Fruit fly (Drosophila melanogaster) whole organism, embryonic: ENCODE measurements around the gene Hydr2.

Experiments
- Atf3 ChIP-seq: fragments of 200-800 bp; sonication (Bioruptor generic); optimal IDR thresholded peaks from 3 replicates; lab custom pipeline; 2016; ENCODE audit warnings: missing biosample characterization, missing genetic modification characterization
- CG10431 ChIP-seq: fragments of 200-800 bp; sonication (Bioruptor generic); optimal IDR thresholded peaks from 3 replicates; lab custom pipeline; 2018; ENCODE audit warnings: missing biosample characterization, mild to moderate bottlenecking, missing genetic modification characterization
- CG10979 ChIP-seq: fragments of 200-800 bp; sonication (Bioruptor generic); optimal IDR thresholded peaks from 2 replicates; lab custom pipeline; 2018; ENCODE audit warnings: missing biosample characterization, mild to moderate bottlenecking, missing genetic modification characterization, moderate library complexity
- CG12155 ChIP-seq: fragments of 200-800 bp; sonication (Bioruptor generic); optimal IDR thresholded peaks from 3 replicates; lab custom pipeline; 2016; ENCODE audit warnings: missing biosample characterization, missing genetic modification characterization
- CG12219 ChIP-seq: fragments of 200-800 bp; sonication (Bioruptor generic); optimal IDR thresholded peaks from 3 replicates; lab custom pipeline; 2018; ENCODE audit warnings: missing biosample characterization, mild to moderate bottlenecking, missing genetic modification characterization
- CG1233 ChIP-seq: fragments of 200-800 bp; sonication (Bioruptor generic); optimal IDR thresholded peaks from 4 replicates; lab custom pipeline; 2018; ENCODE audit warnings: missing biosample characterization, mild to moderate bottlenecking, missing genetic modification characterization
- CG12391 ChIP-seq: fragments of 200-800 bp; sonication (Bioruptor generic); optimal IDR thresholded peaks from 3 replicates; lab custom pipeline; 2018; ENCODE audit warnings: missing biosample characterization, mild to moderate bottlenecking, missing genetic modification characterization, moderate library complexity
- CG12769 ChIP-seq: fragments of 200-800 bp; sonication (Bioruptor generic); optimal IDR thresholded peaks from 2 replicates; lab custom pipeline; 2019; ENCODE audit warnings: missing biosample characterization, mild to moderate bottlenecking, missing genetic modification characterization, moderate library complexity
- CG14014 ChIP-seq: fragments of 200-800 bp; sonication (Bioruptor generic); IDR thresholded peaks from 2 replicates; pipeline ENCODE4 v1.3.6; 2022; ENCODE audit warnings: missing biosample characterization, missing genetic modification characterization
- CG14667 ChIP-seq: fragments of 200-800 bp; sonication (Bioruptor generic); IDR thresholded peaks from 2 replicates; pipeline ENCODE4 v1.3.6; 2022; ENCODE audit warnings: missing biosample characterization, missing genetic modification characterization
- CG14710 ChIP-seq: fragments of 200-800 bp; sonication (Bioruptor generic); optimal IDR thresholded peaks from 3 replicates; lab custom pipeline; 2019; ENCODE audit warnings: missing biosample characterization, mild to moderate bottlenecking, missing genetic modification characterization, moderate library complexity
- CG14860 ChIP-seq: fragments of 200-800 bp; sonication (Bioruptor generic); IDR thresholded peaks from 3 replicates; pipeline ENCODE4 v1.3.6; 2022; ENCODE audit warnings: missing biosample characterization, missing genetic modification characterization; ENCODE audit not compliant: partially characterized antibody
- CG18599 ChIP-seq: fragments of 200-800 bp; sonication (Bioruptor generic); optimal IDR thresholded peaks from 3 replicates; lab custom pipeline; 2017; ENCODE audit warnings: missing biosample characterization, missing genetic modification characterization, mild to moderate bottlenecking, moderate library complexity, missing genetic modification reagents
- CG30403 ChIP-seq: fragments of 200-800 bp; sonication (Bioruptor generic); optimal IDR thresholded peaks from 3 replicates; lab custom pipeline; 2016; ENCODE audit warnings: missing biosample characterization, missing genetic modification characterization
- CG4820 ChIP-seq: fragments of 200-800 bp; sonication (Bioruptor generic); optimal IDR thresholded peaks from 3 replicates; lab custom pipeline; 2016; ENCODE audit warnings: missing biosample characterization, missing genetic modification characterization
- CG5245 ChIP-seq: fragments of 200-800 bp; sonication (Bioruptor generic); optimal IDR thresholded peaks from 3 replicates; lab custom pipeline; 2016; ENCODE audit warnings: missing biosample characterization, missing genetic modification characterization
- CG7372 ChIP-seq: fragments of 200-800 bp; sonication (Bioruptor generic); IDR thresholded peaks from 2 replicates; pipeline ENCODE4 v1.3.6; 2022; ENCODE audit warnings: missing biosample characterization, missing genetic modification characterization
- CG7556 ChIP-seq: fragments of 200-800 bp; sonication (Bioruptor generic); optimal IDR thresholded peaks from 2 replicates; lab custom pipeline; 2017; ENCODE audit warnings: missing biosample characterization, mild to moderate bottlenecking, missing genetic modification characterization
- CG7987 ChIP-seq: fragments of 200-800 bp; sonication (Bioruptor generic); optimal IDR thresholded peaks from 2 replicates; lab custom pipeline; 2018; ENCODE audit warnings: missing biosample characterization, mild to moderate bottlenecking, missing genetic modification characterization, moderate library complexity
- CG8388 ChIP-seq: fragments of 200-800 bp; sonication (Bioruptor generic); optimal IDR thresholded peaks from 2 replicates; lab custom pipeline; 2019; ENCODE audit warnings: missing biosample characterization, mild to moderate bottlenecking, missing genetic modification characterization, moderate library complexity
- Dek ChIP-seq: fragments of 200-800 bp; sonication (Bioruptor generic); optimal IDR thresholded peaks from 3 replicates; lab custom pipeline; 2019; ENCODE audit warnings: missing biosample characterization, mild to moderate bottlenecking, missing genetic modification characterization, moderate library complexity
- Drgx ChIP-seq: fragments of 200-800 bp; sonication (Bioruptor generic); IDR thresholded peaks from 2 replicates; pipeline ENCODE4 v1.3.6; 2022; ENCODE audit warnings: missing biosample characterization, missing genetic modification characterization
- E2f1 ChIP-seq: fragments of 200-800 bp; sonication (Bioruptor generic); IDR thresholded peaks from 2 replicates; pipeline ENCODE4 v1.3.6; 2022; ENCODE audit warnings: missing biosample characterization, missing genetic modification characterization
- Fer1 ChIP-seq: fragments of 200-800 bp; sonication (Bioruptor generic); optimal IDR thresholded peaks from 2 replicates; lab custom pipeline; 2017; ENCODE audit warnings: missing biosample characterization, mild to moderate bottlenecking, missing genetic modification characterization
- Gsc ChIP-seq: fragments of 200-800 bp; sonication (Bioruptor generic); IDR thresholded peaks from 2 replicates; pipeline ENCODE4 v1.3.6; 2022; ENCODE audit warnings: missing biosample characterization, missing genetic modification characterization
- HLH54F ChIP-seq: fragments of 200-800 bp; sonication (Bioruptor generic); optimal IDR thresholded peaks from 3 replicates; lab custom pipeline; 2016; ENCODE audit warnings: missing biosample characterization, missing genetic modification characterization
- HmgD ChIP-seq: fragments of 200-800 bp; sonication (Bioruptor generic); optimal IDR thresholded peaks from 3 replicates; lab custom pipeline; 2016; ENCODE audit warnings: missing biosample characterization, missing genetic modification characterization
- Hr39 ChIP-seq: fragments of >200 bp; optimal IDR thresholded peaks from 2 replicates; lab custom pipeline; 2017
- Hr78 ChIP-seq, 2 experiments: fragments of 200-800 bp in 1 of 2; fragments of >200 bp in 1 of 2; sonication (Bioruptor generic) in 1 of 2; optimal IDR thresholded peaks; 2 replicates each; lab custom pipeline; 2017 to 2019; ENCODE audit warnings: missing biosample characterization in 2 of 2, missing genetic modification characterization in 2 of 2, mild to moderate bottlenecking in 1 of 2, moderate library complexity in 1 of 2
- MBD-R2 ChIP-seq: fragments of 200-800 bp; sonication (Bioruptor generic); IDR thresholded peaks from 2 replicates; pipeline ENCODE4 v1.3.6; 2022; ENCODE audit warnings: missing biosample characterization, missing genetic modification characterization
- Oaz ChIP-seq: fragments of 200-800 bp; sonication (Bioruptor generic); IDR thresholded peaks from 2 replicates; pipeline ENCODE4 v1.3.6; 2022; ENCODE audit warnings: missing biosample characterization, missing genetic modification characterization
- Six4 ChIP-seq: fragments of 200-800 bp; sonication (Bioruptor generic); optimal IDR thresholded peaks from 2 replicates; lab custom pipeline; 2016; ENCODE audit warnings: missing biosample characterization, missing genetic modification characterization
- Sry-β ChIP-seq: fragments of 200-800 bp; sonication (Bioruptor generic); optimal IDR thresholded peaks from 2 replicates; lab custom pipeline; 2018; ENCODE audit warnings: missing biosample characterization, mild to moderate bottlenecking, missing genetic modification characterization, moderate library complexity
- Tbp ChIP-seq: fragments of >200 bp; optimal IDR thresholded peaks from 2 replicates; lab custom pipeline; 2018; ENCODE audit warnings: missing biosample characterization, missing genetic modification characterization
- ab ChIP-seq: fragments of 200-800 bp; sonication (Bioruptor generic); optimal IDR thresholded peaks from 2 replicates; lab custom pipeline; 2016; ENCODE audit warnings: missing biosample characterization, missing genetic modification characterization
- ash1 ChIP-seq: fragments of 200-800 bp; sonication (Bioruptor generic); optimal IDR thresholded peaks from 2 replicates; lab custom pipeline; 2018; ENCODE audit warnings: missing biosample characterization, mild to moderate bottlenecking, missing genetic modification characterization
- fru ChIP-seq: fragments of >200 bp; optimal IDR thresholded peaks from 2 replicates; lab custom pipeline; 2017
- gsb ChIP-seq: fragments of 200-800 bp; sonication (Bioruptor generic); IDR thresholded peaks from 2 replicates; pipeline ENCODE4 v1.3.6; 2022; ENCODE audit warnings: missing biosample characterization, missing genetic modification characterization
- her ChIP-seq: fragments of 200-800 bp; sonication (Bioruptor generic); optimal IDR thresholded peaks from 2 replicates; lab custom pipeline; 2016; ENCODE audit warnings: missing biosample characterization, missing genetic modification characterization
- kay ChIP-seq: fragments of 200-800 bp; sonication (Bioruptor generic); optimal IDR thresholded peaks from 2 replicates; lab custom pipeline; 2016; ENCODE audit warnings: missing biosample characterization, missing genetic modification characterization
- knrl ChIP-seq: fragments of 200-800 bp; sonication (Bioruptor generic); IDR thresholded peaks from 3 replicates; pipeline ENCODE4 v1.3.6; 2022; ENCODE audit warnings: missing biosample characterization, missing genetic modification characterization; ENCODE audit not compliant: partially characterized antibody
- mam ChIP-seq: fragments of 200-800 bp; sonication (Bioruptor generic); optimal IDR thresholded peaks from 3 replicates; lab custom pipeline; 2016; ENCODE audit warnings: missing biosample characterization, missing genetic modification characterization
- nom ChIP-seq: fragments of 200-800 bp; sonication (Bioruptor generic); optimal IDR thresholded peaks from 2 replicates; lab custom pipeline; 2017; ENCODE audit warnings: missing biosample characterization, missing genetic modification characterization, mild to moderate bottlenecking, moderate library complexity, missing genetic modification reagents
- onecut ChIP-seq: fragments of 200-800 bp; sonication (Bioruptor generic); IDR thresholded peaks from 2 replicates; pipeline ENCODE4 v1.3.6; 2022; ENCODE audit warnings: missing biosample characterization, missing genetic modification characterization
- ro ChIP-seq: fragments of 200-800 bp; sonication (Bioruptor generic); IDR thresholded peaks from 2 replicates; pipeline ENCODE4 v1.3.6; 2022; ENCODE audit warnings: missing biosample characterization, missing genetic modification characterization
- tin ChIP-seq: fragments of 200-800 bp; sonication (Bioruptor generic); optimal IDR thresholded peaks from 3 replicates; lab custom pipeline; 2016; ENCODE audit warnings: missing biosample characterization, missing genetic modification characterization
- tll ChIP-seq, 2 experiments: fragments of 200-800 bp in 1 of 2; fragments of >200 bp in 1 of 2; sonication (Bioruptor generic) in 1 of 2; optimal IDR thresholded peaks; 2 replicates each; lab custom pipeline; 2017 to 2019; ENCODE audit warnings: missing biosample characterization in 2 of 2, missing genetic modification characterization in 2 of 2, mild to moderate bottlenecking in 1 of 2, moderate library complexity in 1 of 2
- tna ChIP-seq: fragments of 200-800 bp; sonication (Bioruptor generic); IDR thresholded peaks from 2 replicates; pipeline ENCODE4 v1.3.6; 2022; ENCODE audit warnings: missing biosample characterization, missing genetic modification characterization; ENCODE audit not compliant: partially characterized antibody
- wor ChIP-seq: fragments of 200-800 bp; sonication (Bioruptor generic); IDR thresholded peaks from 2 replicates; pipeline ENCODE4 v1.3.6; 2022; ENCODE audit warnings: missing biosample characterization, missing genetic modification characterization

Gene Hydr2

dm6 chr2L:3152696-3153613, 10.5 kb upstream of the Hydr2 start (continued):
- TF ChIP-seq CG30403 (GFP tag; lab: Kevin White, UChicago) (peak; percentile 94), CG14014 (GFP tag; lab: Robert Waterston, UW) (peak; percentile 80), tll (GFP tag; optimal IDR thresholded peaks at IDR 0.05; lab: Kevin White, UChicago) (no peak), HmgD (GFP tag; lab: Kevin White, UChicago) (peak; percentile 83), kay (GFP tag; lab: Kevin White, UChicago) (peak; percentile 93), CG12155 (GFP tag; lab: Kevin White, UChicago) (peak; percentile 82), MBD-R2 (GFP tag; lab: Robert Waterston, UW) (peak; percentile 68), onecut (GFP tag; lab: Robert Waterston, UW) (peak; percentile 85), CG10431 (GFP tag; lab: Kevin White, UChicago) (peak; percentile 89), E2f1 (GFP tag; lab: Robert Waterston, UW) (peak; percentile 86), gsb (GFP tag; lab: Robert Waterston, UW) (peak; percentile 53; the same call in 1 of the 2 replicates), Dek (tag; lab: Kevin White, UChicago) (peak; percentile 84), CG5245 (GFP tag; lab: Kevin White, UChicago) (peak; percentile 96), tna (GFP tag; lab: Robert Waterston, UW) (no peak), mam (peak; percentile 91), ab (peak; percentile 89), CG12219 (GFP tag; lab: Kevin White, UChicago) (peak; percentile 93), CG1233 (GFP tag; lab: Kevin White, UChicago) (peak; percentile 92), CG14710 (tag; lab: Kevin White, UChicago) (peak; percentile 93), CG7372 (peak; percentile 89), CG7556 (GFP tag; lab: Kevin White, UChicago) (peak; percentile 94), her (GFP tag; lab: Kevin White, UChicago) (peak; percentile 92), CG14667 (peak; percentile 91), Hr78 (GFP tag; optimal IDR thresholded peaks at IDR 0.05; lab: Kevin White, UChicago) (peak in 1 of 2 experiments; percentile 95), Gsc (GFP tag; lab: Robert Waterston, UW) (peak; percentile 89), Sry-β (GFP tag; lab: Kevin White, UChicago) (peak; percentile 62), CG10979 (tag; lab: Kevin White, UChicago) (peak; percentile 96), knrl (GFP tag; lab: Robert Waterston, UW) (no peak), CG12769 (tag; lab: Kevin White, UChicago) (peak; percentile 96), Drgx (peak; percentile 81), Tbp (GFP tag; lab: Kevin White, UChicago) (no peak), tin (GFP tag; lab: Kevin White, UChicago) (peak; percentile 96), CG14860 (no peak), Six4 (GFP tag; lab: Kevin White, UChicago) (peak; percentile 95), fru (lab: Kevin White, UChicago) (peak; percentile 53), CG8388 (GFP tag; lab: Kevin White, UChicago) (peak; percentile 95), ro (GFP tag; lab: Robert Waterston, UW) (peak; percentile 85), HLH54F (GFP tag; lab: Kevin White, UChicago) (peak; percentile 88), CG7987 (GFP tag; lab: Kevin White, UChicago) (peak; percentile 87), Hr39 (lab: Kevin White, UChicago) (no peak), ash1 (GFP tag; lab: Kevin White, UChicago) (no peak), Atf3 (GFP tag; lab: Kevin White, UChicago) (peak; percentile 96), Oaz (GFP tag; lab: Robert Waterston, UW) (peak; percentile 76), CG12391 (tag; lab: Kevin White, UChicago) (peak; percentile 96), nom (peak; percentile 13), wor (GFP tag; lab: Robert Waterston, UW) (peak; percentile 96), CG18599 (GFP tag; lab: Kevin White, UChicago) (peak; percentile 92), CG4820 (GFP tag; lab: Kevin White, UChicago) (peak; percentile 95), Fer1 (peak; percentile 83)
